Fruit fly (Drosophila melanogaster) whole organism, embryonic: Measurements from ENCODE around the gene Myo10A.
A peak's percentile ranks its signal among the peaks of the same experiment; 100 is the strongest.

Source experiments
- BEAF-32 ChIP-seq: fragments of 200-800 bp; sonication (Bioruptor generic); optimal IDR thresholded peaks from 3 replicates; lab custom pipeline; 2017; ENCODE audit warnings: missing biosample characterization, missing genetic modification characterization, mild to moderate bottlenecking, moderate library complexity, missing genetic modification reagents
- CG15479 ChIP-seq: fragments of 200-800 bp; sonication (Bioruptor generic); optimal IDR thresholded peaks from 3 replicates; lab custom pipeline; 2019; ENCODE audit warnings: missing biosample characterization, mild to moderate bottlenecking, missing genetic modification characterization, moderate library complexity
- CG17359 ChIP-seq: fragments of 200-800 bp; sonication (Bioruptor generic); optimal IDR thresholded peaks from 3 replicates; lab custom pipeline; 2018; ENCODE audit warnings: missing biosample characterization, mild to moderate bottlenecking, missing genetic modification characterization, moderate library complexity
- CG32532 ChIP-seq: fragments of 200-800 bp; sonication (Bioruptor generic); IDR thresholded peaks from 2 replicates; pipeline ENCODE4 v1.3.6; 2022; ENCODE audit warnings: missing biosample characterization, missing genetic modification characterization
- CG34422 ChIP-seq: fragments of 200-800 bp; sonication (Bioruptor generic); IDR thresholded peaks from 3 replicates; pipeline ENCODE4 v1.3.6; 2022; ENCODE audit warnings: missing biosample characterization, missing genetic modification characterization
- CG5180 ChIP-seq: fragments of 200-800 bp; sonication (Bioruptor generic); optimal IDR thresholded peaks from 3 replicates; lab custom pipeline; 2017; ENCODE audit warnings: missing biosample characterization, missing genetic modification characterization, mild to moderate bottlenecking, moderate library complexity, missing genetic modification reagents
- CG6791 ChIP-seq: fragments of 200-800 bp; sonication (Bioruptor generic); IDR thresholded peaks from 3 replicates; pipeline ENCODE4 v1.3.6; 2022; ENCODE audit warnings: missing biosample characterization, missing genetic modification characterization; ENCODE audit not compliant: partially characterized antibody
- CG8089 ChIP-seq: fragments of 200-800 bp; sonication (Bioruptor generic); optimal IDR thresholded peaks from 3 replicates; lab custom pipeline; 2016; ENCODE audit warnings: missing biosample characterization, missing genetic modification characterization
- CG8290 ChIP-seq, 3 experiments: fragments of 200-800 bp; sonication (Bioruptor generic); optimal IDR thresholded peaks; 2 replicates each; lab custom pipeline; 2016 to 2019; ENCODE audit warnings: missing biosample characterization in 3 of 3, missing genetic modification characterization in 3 of 3, mild to moderate bottlenecking in 2 of 3, moderate library complexity in 1 of 3
- CG9932 ChIP-seq: fragments of 200-800 bp; sonication (Bioruptor generic); IDR thresholded peaks from 2 replicates; pipeline ENCODE4 v1.3.6; 2022; ENCODE audit warnings: missing biosample characterization, missing genetic modification characterization
- CoRest ChIP-seq: fragments of 200-800 bp; sonication (Bioruptor generic); optimal IDR thresholded peaks from 3 replicates; lab custom pipeline; 2018; ENCODE audit warnings: missing biosample characterization, mild to moderate bottlenecking, missing genetic modification characterization, moderate library complexity
- CrebB ChIP-seq: fragments of 200-800 bp; sonication (Bioruptor generic); optimal IDR thresholded peaks from 3 replicates; lab custom pipeline; 2018; ENCODE audit warnings: missing biosample characterization, mild to moderate bottlenecking, missing genetic modification characterization
- Dbx ChIP-seq: fragments of 200-800 bp; sonication (Bioruptor generic); IDR thresholded peaks from 3 replicates; pipeline ENCODE4 v1.3.6; 2022; ENCODE audit warnings: missing biosample characterization, missing genetic modification characterization
- Dref ChIP-seq: fragments of 200-800 bp; sonication (Bioruptor generic); IDR thresholded peaks from 2 replicates; pipeline ENCODE4 v1.3.6; 2022; ENCODE audit warnings: missing biosample characterization, missing genetic modification characterization
- E2f1 ChIP-seq: fragments of 200-800 bp; sonication (Bioruptor generic); IDR thresholded peaks from 2 replicates; pipeline ENCODE4 v1.3.6; 2022; ENCODE audit warnings: missing biosample characterization, missing genetic modification characterization
- Elba2 ChIP-seq: fragments of 200-800 bp; sonication (Bioruptor generic); optimal IDR thresholded peaks from 3 replicates; lab custom pipeline; 2016; ENCODE audit warnings: missing biosample characterization, missing genetic modification characterization
- Ets65A ChIP-seq: fragments of 200-800 bp; sonication (Bioruptor generic); peaks from one replicate; lab custom pipeline; 2016; ENCODE audit warnings: missing biosample characterization, missing genetic modification characterization
- HLHmδ ChIP-seq: fragments of 200-800 bp; sonication (Bioruptor generic); optimal IDR thresholded peaks from 2 replicates; lab custom pipeline; 2018; ENCODE audit warnings: missing biosample characterization, mild to moderate bottlenecking, missing genetic modification characterization, moderate library complexity
- Hsf ChIP-seq: fragments of 200-800 bp; sonication (Bioruptor generic); optimal IDR thresholded peaks from 3 replicates; lab custom pipeline; 2016; ENCODE audit warnings: missing biosample characterization, missing genetic modification characterization
- Jarid2 ChIP-seq: fragments of 200-800 bp; sonication (Bioruptor generic); optimal IDR thresholded peaks from 3 replicates; lab custom pipeline; 2017; ENCODE audit warnings: mild to moderate bottlenecking, missing biosample characterization, missing genetic modification reagents, missing genetic modification characterization
- Med ChIP-seq: fragments of 200-800 bp; sonication (Bioruptor generic); peaks from one replicate; lab custom pipeline; 2016; ENCODE audit warnings: missing biosample characterization, missing genetic modification characterization, mild to moderate bottlenecking, inconsistent platforms, moderate library complexity
- NFAT ChIP-seq: fragments of 200-800 bp; sonication (Bioruptor generic); IDR thresholded peaks from 2 replicates; pipeline ENCODE4 v1.3.6; 2022; ENCODE audit warnings: missing biosample characterization, missing genetic modification characterization
- Opbp ChIP-seq: fragments of 200-800 bp; sonication (Bioruptor generic); IDR thresholded peaks from 3 replicates; pipeline ENCODE4 v1.3.6; 2022; ENCODE audit warnings: missing biosample characterization, missing genetic modification characterization; ENCODE audit not compliant: partially characterized antibody
- Poxn ChIP-seq: fragments of 200-800 bp; sonication (Bioruptor generic); IDR thresholded peaks from 2 replicates; pipeline ENCODE4 v1.3.6; 2022; ENCODE audit warnings: missing biosample characterization, missing genetic modification characterization
- Sry-δ ChIP-seq: fragments of 200-800 bp; sonication (Bioruptor generic); optimal IDR thresholded peaks from 2 replicates; lab custom pipeline; 2016; ENCODE audit warnings: missing biosample characterization, missing genetic modification characterization
- Trl ChIP-seq, 3 experiments: fragments of >200 bp in 2 of 3; fragments of 200-800 bp in 1 of 3; sonication (Bioruptor generic) in 1 of 3; optimal IDR thresholded peaks; 2 replicates in 1 of 3; 3 replicates in 2 of 3; lab custom pipeline; 2016 to 2017; ENCODE audit warnings: missing biosample characterization in 1 of 3, missing genetic modification characterization in 1 of 3
- amos ChIP-seq: fragments of 200-800 bp; sonication (Bioruptor generic); IDR thresholded peaks from 2 replicates; pipeline ENCODE4 v1.3.6; 2022; ENCODE audit warnings: missing biosample characterization, missing genetic modification characterization; ENCODE audit not compliant: partially characterized antibody
- bbx ChIP-seq: fragments of 200-800 bp; sonication (Bioruptor generic); IDR thresholded peaks from 2 replicates; pipeline ENCODE4 v1.3.6; 2022; ENCODE audit warnings: missing biosample characterization, missing genetic modification characterization; ENCODE audit not compliant: partially characterized antibody
- chinmo ChIP-seq: fragments of 200-800 bp; sonication (Bioruptor generic); IDR thresholded peaks from 4 replicates; pipeline ENCODE4 v1.3.6; 2022; ENCODE audit warnings: missing biosample characterization, missing genetic modification characterization; ENCODE audit not compliant: partially characterized antibody
- chm ChIP-seq: fragments of 200-800 bp; sonication (Bioruptor generic); IDR thresholded peaks from 2 replicates; pipeline ENCODE4 v1.3.6; 2022; ENCODE audit warnings: missing biosample characterization, missing genetic modification characterization
- ci ChIP-seq: fragments of 200-800 bp; sonication (Bioruptor generic); IDR thresholded peaks from 3 replicates; pipeline ENCODE4 v1.3.6; 2022; ENCODE audit warnings: missing biosample characterization, missing genetic modification characterization
- fd3F ChIP-seq: fragments of 200-800 bp; sonication (Bioruptor generic); optimal IDR thresholded peaks from 2 replicates; lab custom pipeline; 2018; ENCODE audit warnings: missing biosample characterization, mild to moderate bottlenecking, missing genetic modification characterization, moderate library complexity
- hb ChIP-seq: fragments of 200-800 bp; sonication (Bioruptor generic); IDR thresholded peaks from 3 replicates; pipeline ENCODE4 v1.3.6; 2022; ENCODE audit warnings: missing biosample characterization, missing genetic modification characterization; ENCODE audit not compliant: partially characterized antibody
- insv ChIP-seq, 2 experiments: fragments of 200-800 bp; sonication (Bioruptor generic); optimal IDR thresholded peaks; 3 replicates each; lab custom pipeline; 2016 to 2018; ENCODE audit warnings: missing biosample characterization in 2 of 2, missing genetic modification characterization in 2 of 2
- row ChIP-seq: fragments of 200-800 bp; sonication (Bioruptor generic); IDR thresholded peaks from 3 replicates; pipeline ENCODE4 v1.3.6; 2022; ENCODE audit warnings: missing biosample characterization, missing genetic modification characterization
- sd ChIP-seq: fragments of 200-800 bp; sonication (Bioruptor generic); optimal IDR thresholded peaks from 3 replicates; lab custom pipeline; 2018; ENCODE audit warnings: missing biosample characterization, mild to moderate bottlenecking, missing genetic modification characterization, moderate library complexity
- sens ChIP-seq: fragments of 200-800 bp; sonication (Bioruptor generic); peaks from one replicate; lab custom pipeline; 2016; ENCODE audit warnings: missing biosample characterization, missing genetic modification characterization
- sqz ChIP-seq: fragments of 200-800 bp; sonication (Bioruptor generic); optimal IDR thresholded peaks from 3 replicates; lab custom pipeline; 2018; ENCODE audit warnings: missing biosample characterization, mild to moderate bottlenecking, missing genetic modification characterization
- stwl ChIP-seq: fragments of 200-800 bp; sonication (Bioruptor generic); optimal IDR thresholded peaks from 3 replicates; lab custom pipeline; 2018; ENCODE audit warnings: missing biosample characterization, mild to moderate bottlenecking, missing genetic modification characterization, moderate library complexity
- tna ChIP-seq: fragments of 200-800 bp; sonication (Bioruptor generic); IDR thresholded peaks from 2 replicates; pipeline ENCODE4 v1.3.6; 2022; ENCODE audit warnings: missing biosample characterization, missing genetic modification characterization; ENCODE audit not compliant: partially characterized antibody
- unc-4 ChIP-seq: fragments of 200-800 bp; sonication (Bioruptor generic); IDR thresholded peaks from 2 replicates; pipeline ENCODE4 v1.3.6; 2022; ENCODE audit warnings: missing biosample characterization, missing genetic modification characterization; ENCODE audit not compliant: partially characterized antibody
- vvl ChIP-seq: fragments of 200-800 bp; sonication (Bioruptor generic); IDR thresholded peaks from 2 replicates; pipeline ENCODE4 v1.3.6; 2022; ENCODE audit warnings: missing biosample characterization, missing genetic modification characterization

Gene Myo10A

dm6 chrX:10930553-10931092 is at the start of gene Myo10A:
TSS of gene Myo10A (plus strand) at chrX:10930840.
- TF ChIP-seq row = peak; percentile 27; the same call in 1 of the 3 replicates
- TF ChIP-seq CG5180 (GFP tag; lab: Kevin White, UChicago) = peak; percentile 7
- TF ChIP-seq Dref = peak; percentile 41; the same call in 1 of the 2 replicates
- 0 out of 2 replicates have a peak, but pooled peaks have one; percentile 13 for TF ChIP-seq unc-4 (GFP tag; lab: Robert Waterston, UW)
- TF ChIP-seq Elba2 = peak; percentile 81
- 0 out of 3 replicates have a peak, but pooled peaks have one; percentile 17 for TF ChIP-seq hb (GFP tag; lab: Robert Waterston, UW)
- peak; percentile 59 for TF ChIP-seq sd (tag; lab: Kevin White, UChicago)
- 0 out of 2 replicates have a peak, but pooled peaks have one; percentile 16 for TF ChIP-seq amos (GFP tag; lab: Robert Waterston, UW)
- 0 out of 2 replicates have a peak, but pooled peaks have one; percentile 28 for TF ChIP-seq chm (GFP tag; lab: Robert Waterston, UW)
- TF ChIP-seq CG8089 (GFP tag; lab: Kevin White, UChicago) = no peak
- TF ChIP-seq CG9932 = peak; percentile 37; the same call in 1 of the 2 replicates
- 0 out of 3 replicates have a peak, but pooled peaks have one; percentile 14 for TF ChIP-seq Opbp (GFP tag; lab: Robert Waterston, UW)
- peak; percentile 83 for TF ChIP-seq Med
- TF ChIP-seq Trl (optimal IDR thresholded peaks at IDR 0.05; lab: Kevin White, UChicago) = peak in 1 of 2 experiments; percentile 72
- no peak for TF ChIP-seq Trl (GFP tag; optimal IDR thresholded peaks at IDR 0.05; lab: Kevin White, UChicago)
- TF ChIP-seq tna (GFP tag; lab: Robert Waterston, UW) = no peak
- TF ChIP-seq BEAF-32 = peak; percentile 8
- TF ChIP-seq CoRest = no peak
- 0 out of 3 replicates have a peak, but pooled peaks have one; percentile 21 for TF ChIP-seq CG34422
- 0 out of 2 replicates have a peak, but pooled peaks have one; percentile 29 for TF ChIP-seq CG32532 (GFP tag; lab: Robert Waterston, UW)
- 0 out of 3 replicates have a peak, but pooled peaks have one; percentile 40 for TF ChIP-seq CG6791 (GFP tag; lab: Robert Waterston, UW)
- TF ChIP-seq Dbx (GFP tag; lab: Robert Waterston, UW) = 0 out of 3 replicates have a peak, but pooled peaks have one; percentile 18
- TF ChIP-seq Sry-δ = no peak
- no peak for TF ChIP-seq Poxn (GFP tag; lab: Robert Waterston, UW)
- no peak for TF ChIP-seq E2f1
- no peak for TF ChIP-seq fd3F (GFP tag; lab: Kevin White, UChicago)
- no peak for TF ChIP-seq CG8290 (GFP tag; optimal IDR thresholded peaks at IDR 0.05; lab: Kevin White, UChicago)
- peak in 1 of 2 experiments; percentile 5 for TF ChIP-seq CG8290 (tag; optimal IDR thresholded peaks at IDR 0.05; lab: Kevin White, UChicago)
- peak; percentile 39; the same call in 1 of the 3 replicates for TF ChIP-seq ci (GFP tag; lab: Robert Waterston, UW)
- 0 out of 2 replicates have a peak, but pooled peaks have one; percentile 31 for TF ChIP-seq bbx (GFP tag; lab: Robert Waterston, UW)
- peak; percentile 73 for TF ChIP-seq sens (GFP tag; lab: Kevin White, UChicago)
- peak; percentile 50 for TF ChIP-seq sqz (GFP tag; lab: Kevin White, UChicago)
- peak in 1 of 2 experiments; percentile 35 for TF ChIP-seq insv (GFP tag; optimal IDR thresholded peaks at IDR 0.05; lab: Kevin White, UChicago)
- TF ChIP-seq Hsf (GFP tag; lab: Kevin White, UChicago) = no peak
- no peak for TF ChIP-seq CrebB
- peak; percentile 21; the same call in 1 of the 2 replicates for TF ChIP-seq vvl
- TF ChIP-seq Ets65A (GFP tag; lab: Kevin White, UChicago) = peak; percentile 23
- peak; percentile 39 for TF ChIP-seq stwl (tag; lab: Kevin White, UChicago)
- TF ChIP-seq CG17359 (tag; lab: Kevin White, UChicago) = no peak
- TF ChIP-seq CG15479 (GFP tag; lab: Kevin White, UChicago) = no peak
- TF ChIP-seq Jarid2 (GFP tag; lab: Kevin White, UChicago) = peak; percentile 69
- peak; percentile 48 for TF ChIP-seq HLHmδ (GFP tag; lab: Kevin White, UChicago)
- 0 out of 2 replicates have a peak, but pooled peaks have one; percentile 17 for TF ChIP-seq NFAT (GFP tag; lab: Robert Waterston, UW)
- TF ChIP-seq chinmo (GFP tag; lab: Robert Waterston, UW) = 0 out of 4 replicates have a peak, but pooled peaks have one; percentile 57
- TF ChIP-seq, all 482 proteins: peak for 31
